Worm (Caenorhabditis elegans) whole organism, mixed stage, embryonic: ENCODE data around the gene srx-77.

Experiments used
- M03D4.4 ChIP-seq: sonication (generic microtip); optimal IDR thresholded peaks from 2 replicates; lab custom pipeline; 2017; ENCODE audit warnings: mild to moderate bottlenecking, missing genetic modification characterization, missing compliant biosample characterization
- bed-3 ChIP-seq: fragments of 200-800 bp; sonication (Bioruptor generic); optimal IDR thresholded peaks from 3 replicates; lab custom pipeline; 2018; ENCODE audit warnings: mild to moderate bottlenecking, missing genetic modification characterization, moderate library complexity, missing compliant biosample characterization
- blmp-1 ChIP-seq: fragments of 150-350 bp; optimal IDR thresholded peaks from 2 replicates; lab custom pipeline; 2014; ENCODE audit warnings: missing biosample characterization, missing genetic modification characterization
- ceh-39 ChIP-seq: fragments of 150-350 bp; optimal IDR thresholded peaks from 2 replicates; lab custom pipeline; 2014; ENCODE audit warnings: missing biosample characterization, missing genetic modification characterization
- ceh-43 ChIP-seq: fragments of 200-800 bp; sonication (Bioruptor generic); optimal IDR thresholded peaks from 2 replicates; lab custom pipeline; 2018; ENCODE audit warnings: mild to moderate bottlenecking, missing genetic modification characterization, moderate library complexity, missing compliant biosample characterization
- ceh-83 ChIP-seq: fragments of 200-800 bp; sonication (Bioruptor generic); optimal IDR thresholded peaks from 2 replicates; lab custom pipeline; 2018; ENCODE audit warnings: mild to moderate bottlenecking, missing genetic modification characterization, missing compliant biosample characterization
- ces-1 ChIP-seq: fragments of 150-350 bp; optimal IDR thresholded peaks from 2 replicates; lab custom pipeline; 2014; ENCODE audit warnings: missing biosample characterization, missing genetic modification reagents, missing genetic modification characterization
- cnd-1 ChIP-seq: fragments of 200-800 bp; sonication (Bioruptor generic); optimal IDR thresholded peaks from 2 replicates; lab custom pipeline; 2018; ENCODE audit warnings: mild to moderate bottlenecking, missing genetic modification characterization, missing compliant biosample characterization
- drap-1 ChIP-seq: fragments of 200-800 bp; sonication (Bioruptor generic); optimal IDR thresholded peaks from 3 replicates; lab custom pipeline; 2018; ENCODE audit warnings: mild to moderate bottlenecking, missing genetic modification characterization, missing compliant biosample characterization
- elt-1 ChIP-seq: sonication (generic microtip); optimal IDR thresholded peaks from 2 replicates; lab custom pipeline; 2017; ENCODE audit warnings: missing genetic modification characterization, mild to moderate bottlenecking, missing compliant biosample characterization, antibody characterized with exemption, moderate library complexity, borderline replicate concordance; ENCODE audit not compliant: insufficient read depth
- elt-3 ChIP-seq: fragments of 150-350 bp; optimal IDR thresholded peaks from 2 replicates; lab custom pipeline; 2014; ENCODE audit warnings: missing biosample characterization, missing genetic modification characterization
- ham-2 ChIP-seq: fragments of 200-800 bp; sonication (Bioruptor generic); optimal IDR thresholded peaks from 2 replicates; lab custom pipeline; 2018; ENCODE audit warnings: mild to moderate bottlenecking, missing genetic modification characterization, missing compliant biosample characterization
- hlh-1 ChIP-seq: fragments of 150-350 bp; optimal IDR thresholded peaks from 2 replicates; lab custom pipeline; 2014; ENCODE audit warnings: missing biosample characterization, missing genetic modification reagents, missing genetic modification characterization
- lin-13 ChIP-seq: fragments of 150-350 bp; optimal IDR thresholded peaks from 2 replicates; lab custom pipeline; 2014; ENCODE audit warnings: missing biosample characterization, missing genetic modification characterization
- lin-32 ChIP-seq: fragments of 200-800 bp; sonication (Bioruptor generic); optimal IDR thresholded peaks from 2 replicates; lab custom pipeline; 2018; ENCODE audit warnings: mild to moderate bottlenecking, missing genetic modification characterization, missing compliant biosample characterization
- lsy-2 ChIP-seq: fragments of 150-350 bp; optimal IDR thresholded peaks from 2 replicates; lab custom pipeline; 2014; ENCODE audit warnings: missing biosample characterization, missing genetic modification characterization
- mab-5 ChIP-seq: fragments of 150-350 bp; optimal IDR thresholded peaks from 2 replicates; lab custom pipeline; 2014; ENCODE audit warnings: missing biosample characterization, missing genetic modification characterization
- mep-1 ChIP-seq: fragments of 150-350 bp; optimal IDR thresholded peaks from 2 replicates; lab custom pipeline; 2017; ENCODE audit warnings: missing biosample characterization, missing genetic modification reagents, missing genetic modification characterization, inconsistent platforms
- mls-2 ChIP-seq: sonication (generic microtip); optimal IDR thresholded peaks from 2 replicates; lab custom pipeline; 2016; ENCODE audit warnings: mild to moderate bottlenecking, missing genetic modification characterization, moderate library complexity, missing compliant biosample characterization
- nhr-12 ChIP-seq: fragments of 150-350 bp; optimal IDR thresholded peaks from 2 replicates; lab custom pipeline; 2014; ENCODE audit warnings: missing biosample characterization, missing genetic modification characterization
- nhr-2 ChIP-seq: fragments of 150-350 bp; optimal IDR thresholded peaks from 2 replicates; lab custom pipeline; 2014; ENCODE audit warnings: missing biosample characterization, missing genetic modification characterization
- nhr-237 ChIP-seq: fragments of 150-350 bp; optimal IDR thresholded peaks from 2 replicates; lab custom pipeline; 2014; ENCODE audit warnings: missing biosample characterization, missing genetic modification characterization
- nhr-28 ChIP-seq: fragments of 150-350 bp; optimal IDR thresholded peaks from 2 replicates; lab custom pipeline; 2014; ENCODE audit warnings: missing biosample characterization, missing genetic modification characterization
- nhr-76 ChIP-seq: sonication (generic microtip); optimal IDR thresholded peaks from 2 replicates; lab custom pipeline; 2017; ENCODE audit warnings: missing biosample characterization, missing genetic modification characterization
- pha-4 ChIP-seq: fragments of 150-350 bp; optimal IDR thresholded peaks from 2 replicates; lab custom pipeline; 2018; ENCODE audit warnings: missing biosample characterization, missing genetic modification reagents, missing genetic modification characterization
- sem-2 ChIP-seq: fragments of 200-800 bp; sonication (Bioruptor generic); optimal IDR thresholded peaks from 2 replicates; lab custom pipeline; 2018; ENCODE audit warnings: mild to moderate bottlenecking, missing genetic modification characterization, missing compliant biosample characterization
- sptf-1 ChIP-seq: sonication (generic microtip); optimal IDR thresholded peaks from 2 replicates; lab custom pipeline; 2017; ENCODE audit warnings: mild to moderate bottlenecking, missing genetic modification characterization, moderate library complexity, missing compliant biosample characterization
- tbx-8 ChIP-seq: fragments of 200-800 bp; sonication (Bioruptor generic); optimal IDR thresholded peaks from 2 replicates; lab custom pipeline; 2018; ENCODE audit warnings: mild to moderate bottlenecking, missing genetic modification characterization, moderate library complexity, missing compliant biosample characterization
- unc-120 ChIP-seq: sonication (generic microtip); optimal IDR thresholded peaks from 2 replicates; lab custom pipeline; 2017; ENCODE audit warnings: missing genetic modification characterization, missing compliant biosample characterization; ENCODE audit not compliant: poor library complexity, severe bottlenecking
- zip-8 ChIP-seq: fragments of 150-350 bp; optimal IDR thresholded peaks from 2 replicates; lab custom pipeline; 2014; ENCODE audit warnings: missing biosample characterization, missing genetic modification characterization

Gene srx-77

DNA sequence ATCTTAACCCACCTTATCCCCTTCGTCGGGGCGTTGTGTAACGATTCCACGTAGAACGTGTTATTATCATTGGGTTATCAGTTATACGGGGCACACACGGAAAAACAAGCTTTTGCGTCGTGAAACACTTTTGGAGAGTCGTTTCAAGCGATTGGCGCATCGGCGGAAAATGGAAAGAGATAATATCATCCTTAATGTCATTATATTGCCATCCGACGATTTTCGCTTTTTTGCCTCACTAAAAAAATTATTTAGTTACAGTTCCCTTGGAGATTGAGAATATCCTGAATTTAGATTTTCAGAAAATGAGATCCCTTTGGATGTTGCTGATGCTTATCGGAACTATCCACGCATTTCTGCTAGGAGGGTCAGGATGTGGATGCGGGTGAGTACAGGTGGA lies 20.0 kb downstream of the srx-77 start, which contains the start of gene F41F3.8:
Gene F41F3.8, plus strand, starts transcription at position 301 of the 400 bp plus-strand sequence.
- TF ChIP-seq mab-5 (tag; lab: Kevin White, UChicago), result no peak
- TF ChIP-seq lsy-2 (tag; lab: Kevin White, UChicago), result no peak
- TF ChIP-seq cnd-1, result no peak
- TF ChIP-seq nhr-237 (tag; lab: Kevin White, UChicago), result no peak
- TF ChIP-seq ceh-83 (GFP tag; lab: Kevin White, UChicago), result no peak
- TF ChIP-seq hlh-1 (tag; lab: Kevin White, UChicago), result no peak
- TF ChIP-seq sptf-1 (tag; lab: Kevin White, UChicago), result no peak
- no peak for TF ChIP-seq nhr-76 (tag; lab: Kevin White, UChicago)
- TF ChIP-seq nhr-2 (tag; lab: Kevin White, UChicago), result no peak
- no peak for TF ChIP-seq elt-3
- TF ChIP-seq nhr-28 (tag; lab: Kevin White, UChicago), result no peak
- TF ChIP-seq mep-1 (tag; lab: Kevin White, UChicago), result no peak
- no peak for TF ChIP-seq lin-13

DNA sequence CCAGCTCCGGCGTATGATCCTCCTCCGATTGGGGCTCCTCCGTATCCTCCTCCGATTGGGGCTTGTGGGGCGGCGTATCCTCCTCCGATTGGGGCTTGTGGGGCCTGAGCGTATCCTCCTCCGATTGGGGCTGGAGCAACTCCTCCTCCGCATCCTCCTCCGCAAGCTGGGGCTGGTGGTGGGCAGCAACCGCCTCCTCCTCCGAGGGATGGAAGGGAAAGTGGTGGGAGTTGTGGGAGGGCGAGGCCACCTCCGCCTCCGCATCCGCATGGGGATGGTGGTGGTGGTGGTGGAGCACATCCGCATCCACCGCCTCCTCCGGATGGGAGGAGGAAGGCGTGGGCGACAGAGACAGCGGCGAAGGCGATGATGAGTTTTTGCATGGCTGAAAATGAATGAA lies 20.7 kb downstream of the srx-77 start, which contains the start of gene F41F3.3:
Gene F41F3.3, minus strand, starts transcription at position 383 of the 400 bp plus-strand sequence.
- TF ChIP-seq sem-2 (GFP tag; lab: Kevin White, UChicago) (peak; percentile 14), M03D4.4 (tag; lab: Kevin White, UChicago) (peak; percentile 34), sptf-1 (tag; lab: Kevin White, UChicago) (peak; percentile 64), elt-1 (tag; lab: Kevin White, UChicago) (no peak), bed-3 (GFP tag; lab: Kevin White, UChicago) (peak; percentile 57), drap-1 (GFP tag; lab: Kevin White, UChicago) (peak; percentile 15), nhr-2 (tag; lab: Kevin White, UChicago) (no peak), ceh-39 (tag; lab: Kevin White, UChicago) (no peak), pha-4 (tag; lab: Kevin White, UChicago) (no peak), lin-32 (GFP tag; lab: Kevin White, UChicago) (peak; percentile 23), unc-120 (tag; lab: Kevin White, UChicago) (peak; percentile 18), mls-2 (tag; lab: Kevin White, UChicago) (peak; percentile 68), blmp-1 (no peak)

ce11 chrV:4647279-4647819 lies 21.2 kb downstream of the srx-77 start:
- TF ChIP-seq sptf-1 (tag; lab: Kevin White, UChicago), result no peak
- TF ChIP-seq lin-32 (GFP tag; lab: Kevin White, UChicago), result no peak
- no peak for TF ChIP-seq elt-3
- TF ChIP-seq hlh-1 (tag; lab: Kevin White, UChicago), result no peak
- no peak for TF ChIP-seq pha-4 (tag; lab: Kevin White, UChicago)
- TF ChIP-seq zip-8 (tag; lab: Kevin White, UChicago), result no peak
- no peak for TF ChIP-seq ceh-43
- peak; percentile 55 for TF ChIP-seq nhr-237 (tag; lab: Kevin White, UChicago)
- TF ChIP-seq ceh-39 (tag; lab: Kevin White, UChicago), result no peak

ce11 chrV:4642691-4643090 lies 25.8 kb downstream of the srx-77 start, which contains the start of gene soc-1:
Gene soc-1 (plus strand): TSS chrV:4642952.
- TF ChIP-seq mls-2 (tag; lab: Kevin White, UChicago), result no peak
- no peak for TF ChIP-seq ceh-83 (GFP tag; lab: Kevin White, UChicago)
- TF ChIP-seq lsy-2 (tag; lab: Kevin White, UChicago), result no peak
- no peak for TF ChIP-seq sptf-1 (tag; lab: Kevin White, UChicago)
- TF ChIP-seq zip-8 (tag; lab: Kevin White, UChicago), result no peak
- TF ChIP-seq drap-1 (GFP tag; lab: Kevin White, UChicago), result no peak
- no peak for TF ChIP-seq bed-3 (GFP tag; lab: Kevin White, UChicago)
- TF ChIP-seq tbx-8 (GFP tag; lab: Kevin White, UChicago), result no peak
- no peak for TF ChIP-seq ham-2 (GFP tag; lab: Kevin White, UChicago)
- no peak for TF ChIP-seq elt-3
- no peak for TF ChIP-seq sem-2 (GFP tag; lab: Kevin White, UChicago)

- TF ChIP-seq ces-1 (GFP tag; lab: Kevin White, UChicago), result no peak
- TF ChIP-seq pha-4 (tag; lab: Kevin White, UChicago), result no peak
- TF ChIP-seq nhr-12, result no peak
These were observed 27.9 kb downstream of the srx-77 start for ce11 chrV:4640501-4641150.
